Worm (Caenorhabditis elegans) whole organism, L3 larva: Measurements from ENCODE around the gene math-34.

ENCODE experiments used
- ama-1 ChIP-seq: fragments of 150-350 bp; optimal IDR thresholded peaks from 2 replicates; lab custom pipeline; 2018
- elt-2 ChIP-seq: sonication (generic microtip); optimal IDR thresholded peaks from 2 replicates; lab custom pipeline; 2016; ENCODE audit warnings: missing genetic modification reagents, mild to moderate bottlenecking, missing genetic modification characterization, missing compliant biosample characterization
- lin-15B ChIP-seq: fragments of 150-350 bp; optimal IDR thresholded peaks from 2 replicates; lab custom pipeline; 2014; ENCODE audit warnings: missing biosample characterization, missing genetic modification characterization
- mdl-1 ChIP-seq: fragments of 150-350 bp; optimal IDR thresholded peaks from 2 replicates; lab custom pipeline; 2014; ENCODE audit warnings: missing biosample characterization, missing genetic modification characterization
- pha-4 ChIP-seq: fragments of 150-350 bp; optimal IDR thresholded peaks from 2 replicates; lab custom pipeline; 2014; ENCODE audit warnings: missing biosample characterization, missing genetic modification reagents, missing genetic modification characterization

DNA sequence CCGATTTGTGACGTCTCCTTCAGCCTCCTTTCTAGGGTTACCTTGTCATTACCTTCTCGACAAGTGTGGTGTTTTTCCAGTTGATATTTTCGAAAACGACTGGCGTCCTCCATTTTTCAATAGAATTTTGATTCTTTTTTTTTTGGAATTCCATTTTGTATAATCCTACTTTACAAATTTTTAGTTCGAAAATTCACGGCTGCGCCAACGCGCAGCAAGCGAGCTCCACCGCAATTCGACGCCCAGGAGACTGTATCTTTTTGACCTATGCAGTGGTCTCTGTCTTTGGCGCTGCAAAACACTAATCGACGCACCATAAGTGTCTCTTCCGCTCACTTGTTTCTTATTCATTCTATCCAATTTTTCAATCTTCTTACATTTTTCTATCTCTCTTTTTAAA lies 37.5 kb upstream of the math-34 start, which contains the start of gene fbxc-42:
- no peak for TF ChIP-seq elt-2 (tag; lab: Kevin White, UChicago)
- no peak for TF ChIP-seq lin-15B (tag; lab: Kevin White, UChicago)
- no peak for TF ChIP-seq ama-1 (lab: Kevin White, UChicago)
- TF ChIP-seq pha-4 (tag; lab: Kevin White, UChicago) = no peak
- TF ChIP-seq mdl-1 (tag; lab: Kevin White, UChicago) = no peak
